Worm (Caenorhabditis elegans): ENCODE measurements around the gene sra-8.

ce11 chrII:9560895-9561294 is 23.4 kb downstream of the sra-8 start:
- TF ChIP-seq him-1 (tag; optimal IDR thresholded peaks at IDR 0.05) = no peak
- no peak for TF ChIP-seq W03F9.2 (tag; optimal IDR thresholded peaks at IDR 0.05)

Data from whole organism, L4/young adult.